Worm (Caenorhabditis elegans) whole organism, L4 larva: ENCODE measurements around the gene T26C11.4.
A peak's percentile ranks its signal among the peaks of the same experiment; 100 is the strongest.

Experiments used
- F37D6.2 ChIP-seq: sonication (generic microtip); optimal IDR thresholded peaks from 2 replicates; lab custom pipeline; 2016; ENCODE audit warnings: mild to moderate bottlenecking, missing genetic modification characterization, missing compliant biosample characterization
- F44E2.7 ChIP-seq: fragments of 200-800 bp; sonication (Bioruptor generic); IDR thresholded peaks from 2 replicates; pipeline ENCODE4 v2.1.2; 2022; ENCODE audit warnings: missing genetic modification characterization, missing compliant biosample characterization
- T20F7.1 ChIP-seq: fragments of 200-800 bp; sonication (Bioruptor generic); optimal IDR thresholded peaks from 2 replicates; lab custom pipeline; 2018; ENCODE audit warnings: mild to moderate bottlenecking, missing genetic modification characterization, missing compliant biosample characterization
- Y105C5A.15 ChIP-seq: fragments of 200-800 bp; sonication (Bioruptor generic); IDR thresholded peaks from 2 replicates; pipeline ENCODE4 v1.3.6; 2022; ENCODE audit warnings: missing genetic modification characterization, missing compliant biosample characterization
- ZK546.5 ChIP-seq, 2 experiments: sonication (generic microtip); optimal IDR thresholded peaks; 2 replicates each; lab custom pipeline; 2017; ENCODE audit warnings: missing biosample characterization in 2 of 2, missing genetic modification characterization in 2 of 2
- aha-1 ChIP-seq: fragments of 150-350 bp; peaks from one replicate; lab custom pipeline; 2014; ENCODE audit warnings: missing biosample characterization, missing genetic modification characterization
- ceh-62 ChIP-seq: sonication (generic microtip); optimal IDR thresholded peaks from 2 replicates; lab custom pipeline; 2017; ENCODE audit warnings: missing biosample characterization, missing genetic modification characterization
- dpl-1 ChIP-seq: fragments of 150-350 bp; optimal IDR thresholded peaks from 2 replicates; lab custom pipeline; 2014; ENCODE audit warnings: missing biosample characterization, missing genetic modification reagents, missing genetic modification characterization
- duxl-1 ChIP-seq: sonication (generic microtip); optimal IDR thresholded peaks from 2 replicates; lab custom pipeline; 2016; ENCODE audit warnings: mild to moderate bottlenecking, missing genetic modification characterization, moderate library complexity, missing compliant biosample characterization; ENCODE audit not compliant: poor library complexity
- egl-27 ChIP-seq: sonication (generic microtip); optimal IDR thresholded peaks from 3 replicates; lab custom pipeline; 2017; ENCODE audit warnings: missing biosample characterization, missing genetic modification reagents, missing genetic modification characterization
- egl-43 ChIP-seq: fragments of 200-800 bp; sonication (Bioruptor generic); IDR thresholded peaks from 2 replicates; pipeline ENCODE4 v1.3.6; 2022; ENCODE audit warnings: missing genetic modification reagents, missing genetic modification characterization, missing compliant biosample characterization
- fkh-10 ChIP-seq: fragments of 150-350 bp; optimal IDR thresholded peaks from 2 replicates; lab custom pipeline; 2014; ENCODE audit warnings: missing biosample characterization, missing genetic modification reagents, missing genetic modification characterization
- hif-1 ChIP-seq, 2 experiments: sonication (generic microtip); optimal IDR thresholded peaks; 2 replicates each; lab custom pipeline; 2016 to 2017; ENCODE audit warnings: missing compliant biosample characterization in 2 of 2, missing genetic modification characterization in 2 of 2, missing genetic modification reagents in 2 of 2, missing genotype in 2 of 2, mild to moderate bottlenecking in 1 of 2
- hlh-11 ChIP-seq: fragments of 200-800 bp; sonication (Bioruptor generic); optimal IDR thresholded peaks from 2 replicates; lab custom pipeline; 2018; ENCODE audit warnings: mild to moderate bottlenecking, missing genetic modification characterization, missing compliant biosample characterization
- hlh-30 ChIP-seq: sonication (generic microtip); optimal IDR thresholded peaks from 2 replicates; lab custom pipeline; 2017; ENCODE audit warnings: antibody characterized with exemption, mild to moderate bottlenecking, missing genetic modification characterization, missing compliant biosample characterization; ENCODE audit not compliant: insufficient read depth
- hmg-1.1 ChIP-seq: fragments of 200-800 bp; sonication (Bioruptor generic); IDR thresholded peaks from 2 replicates; pipeline ENCODE4 v1.3.6; 2022; ENCODE audit warnings: missing genetic modification reagents, missing genetic modification characterization, missing compliant biosample characterization
- jun-1 ChIP-seq: fragments of 150-350 bp; optimal IDR thresholded peaks from 2 replicates; lab custom pipeline; 2014; ENCODE audit warnings: missing biosample characterization, missing genetic modification reagents, missing genetic modification characterization
- lin-38 ChIP-seq: fragments of 200-800 bp; sonication (Bioruptor generic); IDR thresholded peaks from 2 replicates; pipeline ENCODE4 v1.3.6; 2022; ENCODE audit warnings: missing genetic modification reagents, missing genetic modification characterization, missing compliant biosample characterization
- mdl-1 ChIP-seq, 2 experiments: fragments of 150-350 bp in 1 of 2; sonication (generic microtip) in 1 of 2; optimal IDR thresholded peaks; 2 replicates each; lab custom pipeline; 2014 to 2017; ENCODE audit warnings: missing biosample characterization in 2 of 2, missing genetic modification characterization in 2 of 2
- mep-1 ChIP-seq: fragments of 150-350 bp; sonication (generic microtip); optimal IDR thresholded peaks from 3 replicates; lab custom pipeline; 2014; ENCODE audit warnings: missing biosample characterization, missing genetic modification characterization
- mes-2 ChIP-seq: sonication (generic microtip); optimal IDR thresholded peaks from 2 replicates; lab custom pipeline; 2016; ENCODE audit warnings: missing genotype, mild to moderate bottlenecking, missing genetic modification characterization, missing compliant biosample characterization; ENCODE audit not compliant: poor library complexity, severe bottlenecking
- mxl-3 ChIP-seq: fragments of 200-800 bp; sonication (Bioruptor generic); optimal IDR thresholded peaks from 2 replicates; lab custom pipeline; 2018; ENCODE audit warnings: mild to moderate bottlenecking, missing genetic modification characterization, missing compliant biosample characterization
- nhr-102 ChIP-seq: sonication (generic microtip); optimal IDR thresholded peaks from 2 replicates; lab custom pipeline; 2016; ENCODE audit warnings: mild to moderate bottlenecking, missing genetic modification characterization, moderate library complexity, missing compliant biosample characterization
- nhr-11 ChIP-seq: fragments of 150-350 bp; optimal IDR thresholded peaks from 2 replicates; lab custom pipeline; 2014; ENCODE audit warnings: missing biosample characterization, missing genetic modification characterization
- nhr-25 ChIP-seq: sonication (generic microtip); optimal IDR thresholded peaks from 2 replicates; lab custom pipeline; 2017; ENCODE audit warnings: missing genetic modification characterization, mild to moderate bottlenecking, missing compliant biosample characterization, antibody characterized with exemption, moderate library complexity, borderline replicate concordance; ENCODE audit not compliant: insufficient read depth
- nhr-41 ChIP-seq: fragments of 200-800 bp; sonication (Bioruptor generic); IDR thresholded peaks from 2 replicates; pipeline ENCODE4 v1.3.6; 2022; ENCODE audit warnings: missing genetic modification reagents, missing genetic modification characterization, missing compliant biosample characterization
- nhr-42 ChIP-seq: fragments of 200-800 bp; sonication (Bioruptor generic); IDR thresholded peaks from 2 replicates; pipeline ENCODE4 v1.3.6; 2022; ENCODE audit warnings: missing genetic modification characterization, missing compliant biosample characterization
- nhr-6 ChIP-seq: fragments of 150-350 bp; optimal IDR thresholded peaks from 2 replicates; lab custom pipeline; 2014; ENCODE audit warnings: missing biosample characterization, missing genetic modification characterization
- rbr-2 ChIP-seq: sonication (generic microtip); optimal IDR thresholded peaks from 2 replicates; lab custom pipeline; 2016; ENCODE audit warnings: missing genotype, missing genetic modification characterization, missing compliant biosample characterization
- saeg-2 ChIP-seq: fragments of 200-800 bp; sonication (Bioruptor generic); IDR thresholded peaks from 2 replicates; pipeline ENCODE4 v1.3.6; 2022; ENCODE audit warnings: missing genetic modification reagents, missing genetic modification characterization, missing compliant biosample characterization
- set-16 ChIP-seq: fragments of 200-800 bp; sonication (Bioruptor generic); IDR thresholded peaks from 2 replicates; pipeline ENCODE4 v1.3.6; 2022; ENCODE audit warnings: missing genetic modification reagents, missing genetic modification characterization, missing compliant biosample characterization
- snpc-1.2 ChIP-seq: fragments of 200-800 bp; sonication (Bioruptor generic); IDR thresholded peaks from 2 replicates; pipeline ENCODE4 v1.3.6; 2022; ENCODE audit warnings: missing genetic modification reagents, missing genetic modification characterization, missing compliant biosample characterization
- snpc-4 ChIP-seq: fragments of 150-350 bp; optimal IDR thresholded peaks from 2 replicates; lab custom pipeline; 2014; ENCODE audit warnings: missing biosample characterization, missing genetic modification characterization
- tra-1 ChIP-seq: fragments of 200-800 bp; sonication (Bioruptor generic); IDR thresholded peaks from 2 replicates; pipeline ENCODE4 v1.3.6; 2022; ENCODE audit warnings: missing genetic modification reagents, missing genetic modification characterization, missing compliant biosample characterization
- unc-62 ChIP-seq, 3 experiments: fragments of 150-350 bp in 1 of 3; sonication (generic microtip); optimal IDR thresholded peaks in 2 of 3; peaks in 1 of 3; 1 replicate in 1 of 3; 2 replicates in 2 of 3; lab custom pipeline; 2014 to 2017; ENCODE audit warnings: missing biosample characterization in 3 of 3, missing genetic modification characterization in 3 of 3, missing genetic modification reagents in 3 of 3, missing genotype in 1 of 3
- vab-7 ChIP-seq: fragments of 200-800 bp; sonication (Bioruptor generic); IDR thresholded peaks from 2 replicates; pipeline ENCODE4 v1.3.6; 2022; ENCODE audit warnings: missing genetic modification reagents, missing genetic modification characterization, missing compliant biosample characterization
- zip-11 ChIP-seq: fragments of 200-800 bp; sonication (Bioruptor generic); IDR thresholded peaks from 2 replicates; pipeline ENCODE4 v1.3.6; 2022; ENCODE audit warnings: missing genetic modification characterization, missing compliant biosample characterization
- ztf-7 ChIP-seq: fragments of 150-350 bp; optimal IDR thresholded peaks from 2 replicates; lab custom pipeline; 2014; ENCODE audit warnings: missing biosample characterization, missing genetic modification characterization

The T26C11.4 gene

DNA sequence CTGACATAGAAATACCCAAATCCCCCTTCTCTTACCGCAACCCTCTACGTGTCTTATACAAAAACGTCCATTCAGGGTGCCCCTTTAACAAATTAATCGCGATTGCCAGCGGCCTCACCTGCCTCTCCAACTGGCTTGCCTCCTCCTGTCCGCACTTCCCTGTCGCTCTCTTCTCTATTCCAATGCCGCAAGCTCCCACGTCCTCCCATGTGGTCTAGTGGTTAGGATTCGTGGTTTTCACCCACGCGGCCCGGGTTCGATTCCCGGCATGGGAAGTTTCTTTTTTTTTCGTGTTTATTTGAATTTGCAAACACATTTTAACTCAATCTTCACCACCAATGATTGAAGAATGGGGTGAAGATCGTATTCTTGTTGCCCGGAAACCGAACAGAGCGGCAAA lies 13.3 kb upstream of the T26C11.4 start (continued):
- no peak for TF ChIP-seq zip-11
- TF ChIP-seq mep-1 (tag; lab: Kevin White, UChicago) = peak; percentile 73
- TF ChIP-seq ztf-7 (tag; lab: Kevin White, UChicago) = peak; percentile 59
- no peak for TF ChIP-seq ceh-62
- no peak for TF ChIP-seq nhr-102 (tag; lab: Kevin White, UChicago)
- TF ChIP-seq mxl-3 (GFP tag; lab: Kevin White, UChicago) = peak; percentile 0
- no peak for TF ChIP-seq egl-27 (tag; lab: Kevin White, UChicago)
- TF ChIP-seq, all 104 proteins: peak for 50

DNA sequence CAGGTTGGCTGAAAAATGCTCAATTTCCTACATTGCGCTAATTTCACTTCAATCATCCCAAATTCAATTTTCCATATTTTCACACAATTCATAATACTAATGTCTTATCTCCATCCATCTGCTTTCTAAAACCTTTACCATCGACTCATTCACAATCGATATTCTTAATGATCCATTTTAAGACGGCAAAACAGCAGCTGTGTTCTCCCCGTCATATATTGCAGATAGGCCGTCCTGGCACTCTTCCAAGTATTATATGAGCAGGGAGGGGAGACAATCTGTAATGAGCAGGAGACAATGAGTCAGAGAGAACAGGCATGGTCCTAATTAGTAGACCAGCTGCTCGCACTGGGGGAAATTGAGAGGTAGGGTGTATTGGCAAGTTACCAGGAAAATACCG lies 12.4 kb upstream of the T26C11.4 start:
- TF ChIP-seq nhr-25 (tag; lab: Kevin White, UChicago) (no peak), hmg-1.1 (GFP tag; lab: Robert Waterston, UW) (no peak), snpc-4 (tag; lab: Kevin White, UChicago) (no peak), saeg-2 (no peak), hlh-11 (tag; lab: Kevin White, UChicago) (no peak)

- TF ChIP-seq fkh-10 (GFP tag; lab: Kevin White, UChicago) = peak; percentile 42
- TF ChIP-seq hif-1 (tag; optimal IDR thresholded peaks at IDR 0.05; lab: Kevin White, UChicago) = peak in 1 of 2 experiments; percentile 32
- TF ChIP-seq mep-1 (tag; lab: Kevin White, UChicago) = peak; percentile 70
- peak; percentile 69 for TF ChIP-seq rbr-2 (tag; lab: Kevin White, UChicago)
- peak; percentile 85 for TF ChIP-seq lin-38 (GFP tag; lab: Robert Waterston, UW)
- TF ChIP-seq Y105C5A.15 (GFP tag; lab: Robert Waterston, UW) = 0 out of 2 replicates have a peak, but pooled peaks have one; percentile 8
- TF ChIP-seq nhr-102 (tag; lab: Kevin White, UChicago) = no peak
- TF ChIP-seq egl-43 (GFP tag; lab: Robert Waterston, UW) = no peak
- no peak for TF ChIP-seq tra-1 (GFP tag; lab: Robert Waterston, UW)
- peak; percentile 75 for TF ChIP-seq set-16
- peak; percentile 86 for TF ChIP-seq aha-1 (tag; lab: Kevin White, UChicago)
- TF ChIP-seq snpc-1.2 = no peak
- 0 out of 2 replicates have a peak, but pooled peaks have one; percentile 46 for TF ChIP-seq vab-7 (GFP tag; lab: Robert Waterston, UW)
- no peak for TF ChIP-seq nhr-41 (GFP tag; lab: Robert Waterston, UW)
- peak; percentile 25 for TF ChIP-seq nhr-11 (tag; lab: Kevin White, UChicago)
- peak; percentile 68 for TF ChIP-seq hmg-1.1 (GFP tag; lab: Robert Waterston, UW)
- TF ChIP-seq jun-1 (tag; lab: Kevin White, UChicago) = no peak
- peak; percentile 14 for TF ChIP-seq F37D6.2
- peak; percentile 69 for TF ChIP-seq dpl-1 (GFP tag; lab: Kevin White, UChicago)
- TF ChIP-seq F44E2.7 = no peak
- peak in 1 of 2 experiments; percentile 7 for TF ChIP-seq unc-62 (GFP tag; optimal IDR thresholded peaks at IDR 0.05 in 1 of 2; lab: Kevin White, UChicago)
- no peak for TF ChIP-seq unc-62 (tag; optimal IDR thresholded peaks at IDR 0.05; lab: Kevin White, UChicago)
- TF ChIP-seq duxl-1 (tag; lab: Kevin White, UChicago) = peak; percentile 48
- peak; percentile 41 for TF ChIP-seq hlh-30 (tag; lab: Kevin White, UChicago)
- 0 out of 2 replicates have a peak, but pooled peaks have one; percentile 31 for TF ChIP-seq nhr-42 (GFP tag; lab: Robert Waterston, UW)
- peak in 1 of 2 experiments; percentile 41 for TF ChIP-seq mdl-1 (tag; optimal IDR thresholded peaks at IDR 0.05; lab: Kevin White, UChicago)
- TF ChIP-seq T20F7.1 (GFP tag; lab: Kevin White, UChicago) = no peak
- TF ChIP-seq nhr-6 = no peak
- TF ChIP-seq mes-2 (tag; lab: Kevin White, UChicago) = peak; percentile 62
- no peak for TF ChIP-seq ZK546.5 (tag; optimal IDR thresholded peaks at IDR 0.05; lab: Kevin White, UChicago)
- TF ChIP-seq hlh-11 (tag; lab: Kevin White, UChicago) = peak; percentile 35
These were observed 10.8 kb upstream of the T26C11.4 start, which contains the start of gene ceh-39 for ce11 chrX:1856160-1856559. Gene ceh-39, minus strand, starts transcription at chrX:1856172.
